Worm (Caenorhabditis elegans) whole organism, early embryonic: Measurements from ENCODE around the gene spp-29.

Experiments
- ama-1 ChIP-seq: fragments of 150-350 bp; optimal IDR thresholded peaks from 2 replicates; lab custom pipeline; 2014
- pes-1 ChIP-seq: fragments of 200-800 bp; sonication (Bioruptor generic); IDR thresholded peaks from 2 replicates; pipeline ENCODE4 v1.3.6; 2022; ENCODE audit warnings: missing genetic modification reagents, missing genetic modification characterization, missing compliant biosample characterization
- sea-1 ChIP-seq: fragments of 200-800 bp; sonication (Bioruptor generic); conservative IDR thresholded peaks from 2 replicates; pipeline ENCODE4 v1.3.6; 2022; ENCODE audit warnings: missing genetic modification characterization, missing compliant biosample characterization
- tra-4 ChIP-seq: sonication (generic microtip); optimal IDR thresholded peaks from 2 replicates; lab custom pipeline; 2017; ENCODE audit warnings: missing genetic modification characterization, missing compliant biosample characterization

DNA sequence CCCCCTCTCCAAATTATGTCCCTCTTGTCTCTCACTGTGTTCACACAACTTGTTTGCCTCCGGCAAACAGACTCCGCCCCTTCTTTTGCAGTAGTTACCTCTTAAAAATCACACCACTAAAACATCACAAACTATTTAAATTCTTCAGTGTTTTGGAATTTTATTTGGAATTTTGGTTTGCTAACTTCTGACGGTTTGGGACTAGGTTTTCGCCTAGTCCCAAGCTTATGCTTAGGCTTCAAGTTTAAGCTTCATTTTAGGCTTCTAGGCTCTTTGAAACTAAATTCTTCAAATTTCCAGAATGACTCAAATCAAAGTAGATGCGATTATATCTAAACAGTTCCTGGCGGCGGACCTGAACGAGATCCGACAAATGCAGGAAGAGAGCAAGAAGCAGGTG, 28.1 kb upstream of the spp-29 start, which contains the start of gene fat-5:
- TF ChIP-seq sea-1 (no peak), ama-1 (lab: Kevin White, UChicago) (no peak), pes-1 (no peak), tra-4 (no peak)
